Worm (Caenorhabditis elegans): Measurements from ENCODE around the gene Y66D12A.13.

- TF ChIP-seq W03F9.2 (tag; optimal IDR thresholded peaks at IDR 0.05) (no peak), him-1 (tag; optimal IDR thresholded peaks at IDR 0.05) (no peak)
Measured at ce11 chrIII:11548070-11548469, at the start of gene Y66D12A.13.
